Worm (Caenorhabditis elegans): ENCODE measurements around the gene math-10.

math-10 gene

DNA sequence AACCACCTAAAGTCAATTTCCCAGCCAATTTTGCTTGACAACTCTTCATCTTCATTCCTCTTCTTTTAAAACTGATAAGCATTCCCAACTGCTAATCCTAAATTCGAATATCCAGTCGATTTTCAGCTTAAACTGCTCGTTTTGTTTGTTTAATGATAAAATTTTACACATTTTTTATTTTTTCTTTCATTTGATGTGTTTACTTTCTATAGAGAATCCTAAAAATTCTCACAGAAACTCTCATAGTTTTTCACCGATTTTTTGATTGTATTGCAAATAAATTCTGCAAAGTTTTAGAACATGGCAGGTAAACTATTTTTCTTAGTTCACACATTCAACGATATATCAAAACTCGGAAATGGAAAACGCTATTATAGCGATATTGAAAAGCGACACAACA is 24.4 kb downstream of the math-10 start, which contains the start of gene math-25:
Gene math-25 (plus strand): TSS at position 301 of the 400 bp plus-strand sequence.
- TF ChIP-seq aly-2 (tag; optimal IDR thresholded peaks at IDR 0.05) (no peak), D1046.2 (GFP tag; IDR thresholded peaks at IDR 0.05) (no peak), zfp-3 (GFP tag; conservative IDR thresholded peaks at IDR 0.05) (no peak), spr-3 (GFP tag; optimal IDR thresholded peaks at IDR 0.05) (no peak), Y48G9A.11 (GFP tag; IDR thresholded peaks at IDR 0.05) (no peak), dve-1 (tag; optimal IDR thresholded peaks at IDR 0.05; ENCODE audit: insufficient read depth) (no peak), zag-1 (tag; optimal IDR thresholded peaks at IDR 0.05) (no peak), ces-1 (GFP tag; optimal IDR thresholded peaks at IDR 0.05) (no peak), lim-7 (GFP tag; IDR thresholded peaks at IDR 0.05) (no peak)

DNA sequence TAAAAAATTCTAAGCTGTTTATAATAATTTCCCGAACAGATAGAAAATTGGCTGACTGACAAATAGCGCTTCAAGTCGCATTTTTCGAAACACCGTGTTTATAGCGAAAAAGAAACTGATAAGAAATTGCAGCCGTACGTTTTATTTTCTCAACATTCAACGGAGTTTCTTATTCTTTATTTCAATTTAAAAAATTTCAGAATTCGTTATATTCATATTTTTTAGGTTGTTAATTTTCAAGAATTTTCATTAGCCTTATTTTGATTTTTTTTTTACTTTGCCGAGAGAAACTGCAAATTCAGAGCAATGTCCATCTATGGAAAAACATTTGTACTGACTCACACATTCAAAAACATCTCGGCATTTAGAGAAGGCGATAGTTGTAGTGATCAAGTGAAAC is 26.6 kb downstream of the math-10 start, which contains the start of gene C46F9.6:
Gene C46F9.6 (plus strand): TSS at position 301 of the 400 bp plus-strand sequence.
- TF ChIP-seq R02D3.7 (tag; optimal IDR thresholded peaks at IDR 0.05) (no peak), mep-1 (tag; optimal IDR thresholded peaks at IDR 0.05) (no peak), pqm-1 (tag; optimal IDR thresholded peaks at IDR 0.05) (peak; percentile 8), lin-15B (tag; optimal IDR thresholded peaks at IDR 0.05) (no peak), daf-16 (GFP tag; optimal IDR thresholded peaks at IDR 0.05) (no peak), daf-16 (tag; optimal IDR thresholded peaks at IDR 0.05) (peak; percentile 60), ztf-7 (tag; optimal IDR thresholded peaks at IDR 0.05) (no peak), egl-27 (tag; optimal IDR thresholded peaks at IDR 0.05) (no peak), ztf-11 (tag; optimal IDR thresholded peaks at IDR 0.05) (no peak), aha-1 (tag) (no peak), nhr-11 (tag; optimal IDR thresholded peaks at IDR 0.05) (no peak), dmd-6 (GFP tag; IDR thresholded peaks at IDR 0.05) (no peak), snpc-1.2 (GFP tag; IDR thresholded peaks at IDR 0.05) (no peak), attf-4 (tag; optimal IDR thresholded peaks at IDR 0.05) (no peak), nhr-102 (tag; optimal IDR thresholded peaks at IDR 0.05) (no peak), jun-1 (tag; optimal IDR thresholded peaks at IDR 0.05) (no peak), unc-62 (GFP tag; optimal IDR thresholded peaks at IDR 0.05 in 1 of 2) (peak in 1 of 2 experiments; percentile 30), unc-62 (tag; optimal IDR thresholded peaks at IDR 0.05) (no peak)

DNA sequence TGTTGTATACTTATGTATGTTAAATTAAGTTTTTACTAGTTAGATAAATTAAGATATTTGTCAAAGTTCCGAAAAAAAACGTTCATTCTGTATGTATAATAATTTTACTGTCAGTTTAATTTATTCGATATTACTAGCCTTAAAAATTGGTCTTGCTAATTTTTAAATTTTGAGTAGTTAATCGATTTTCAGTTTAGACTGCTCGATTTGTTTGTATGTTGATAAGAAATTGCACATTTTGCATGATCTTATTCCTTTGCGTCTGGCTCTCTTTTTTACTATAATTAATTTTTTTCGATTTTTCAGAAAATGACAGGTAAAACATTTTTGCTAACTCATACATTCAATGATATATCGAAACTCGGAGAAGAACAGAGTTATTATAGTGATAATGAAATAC is 28.6 kb downstream of the math-10 start, which contains the start of gene math-24:
Gene math-24 (plus strand): TSS at position 301 of the 400 bp plus-strand sequence.
- TF ChIP-seq madf-5 (GFP tag; IDR thresholded peaks at IDR 0.05), result no peak
- no peak for TF ChIP-seq T26A8.4 (GFP tag; IDR thresholded peaks at IDR 0.05)

DNA sequence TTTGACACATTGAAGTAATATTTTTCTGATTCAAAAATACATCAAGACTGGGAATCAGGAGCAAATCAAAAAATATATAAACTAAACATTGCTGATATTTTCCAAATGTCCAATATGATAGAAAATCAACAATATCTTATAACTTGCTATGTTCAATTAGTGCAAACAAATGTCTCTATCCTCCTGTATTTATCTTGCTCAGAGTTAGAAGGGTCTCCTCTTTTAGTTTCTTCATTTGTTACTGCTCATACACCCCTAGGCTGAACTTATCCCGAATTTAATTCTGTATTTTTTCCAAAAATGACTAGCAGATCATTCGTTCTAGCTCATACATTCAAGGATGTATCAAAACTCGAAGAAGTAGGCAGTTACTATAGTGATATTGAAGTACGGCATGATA is 30.6 kb downstream of the math-10 start, which contains the start of gene math-23:
Gene math-23 (plus strand): TSS at position 301 of the 400 bp plus-strand sequence.
- TF ChIP-seq zip-2 (tag; optimal IDR thresholded peaks at IDR 0.05) (no peak), unc-39 (tag; optimal IDR thresholded peaks at IDR 0.05) (no peak), ama-1 (optimal IDR thresholded peaks at IDR 0.05) (no peak), cey-2 (tag; optimal IDR thresholded peaks at IDR 0.05; ENCODE audit: borderline replicate concordance, insufficient read depth) (no peak)

DNA sequence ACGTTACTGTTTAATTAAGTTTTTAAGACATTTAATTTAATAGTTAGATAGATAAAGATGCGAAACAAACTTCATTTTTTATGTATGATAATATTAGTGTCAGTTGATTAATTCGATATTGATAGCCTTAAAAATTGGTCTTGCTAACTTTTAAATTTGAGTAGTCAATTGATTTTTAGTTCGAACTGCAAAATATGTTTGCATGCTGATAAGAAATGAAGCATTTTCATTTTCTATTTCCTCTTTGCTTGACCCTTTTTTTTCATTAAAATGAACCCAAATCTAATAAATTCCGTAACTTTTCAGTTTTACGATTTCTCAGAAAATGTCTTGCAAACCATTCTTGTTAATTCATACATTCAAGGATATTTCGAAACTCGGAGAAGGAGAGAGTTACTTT is 33.8 kb downstream of the math-10 start, which contains the start of gene math-22:
Gene math-22 (plus strand): TSS at position 301 of the 400 bp plus-strand sequence.
- TF ChIP-seq mep-1 (tag; optimal IDR thresholded peaks at IDR 0.05) (no peak), pqm-1 (tag; optimal IDR thresholded peaks at IDR 0.05) (peak; percentile 19), ceh-44 (GFP tag; IDR thresholded peaks at IDR 0.05) (no peak), set-16 (GFP tag; IDR thresholded peaks at IDR 0.05) (no peak)

Data from whole organism, L4 larva.